Worm (Caenorhabditis elegans) whole organism, L1 larva: ENCODE data around the gene C56G2.15.

Experiments
- C16A3.4 ChIP-seq: fragments of 150-350 bp; optimal IDR thresholded peaks from 2 replicates; lab custom pipeline; 2014; ENCODE audit warnings: missing biosample characterization, missing genetic modification characterization
- F16B12.6 ChIP-seq: fragments of 150-350 bp; optimal IDR thresholded peaks from 2 replicates; lab custom pipeline; 2014; ENCODE audit warnings: missing biosample characterization, missing genetic modification characterization
- ama-1 ChIP-seq: fragments of 150-350 bp; optimal IDR thresholded peaks from 2 replicates; lab custom pipeline; 2014
- blmp-1 ChIP-seq: fragments of 150-350 bp; optimal IDR thresholded peaks from 2 replicates; lab custom pipeline; 2014; ENCODE audit warnings: missing biosample characterization, missing genetic modification characterization
- ceh-63 ChIP-seq: fragments of 200-800 bp; sonication (Bioruptor generic); optimal IDR thresholded peaks from 2 replicates; lab custom pipeline; 2018; ENCODE audit warnings: mild to moderate bottlenecking, missing genetic modification characterization, missing compliant biosample characterization
- ceh-82 ChIP-seq, 3 experiments: fragments of 150-350 bp in 1 of 3; sonication (generic microtip) in 2 of 3; optimal IDR thresholded peaks; 2 replicates each; lab custom pipeline; 2014 to 2017; ENCODE audit warnings: missing biosample characterization in 3 of 3, missing genetic modification characterization in 3 of 3
- ceh-90 ChIP-seq: sonication (generic microtip); optimal IDR thresholded peaks from 2 replicates; lab custom pipeline; 2016; ENCODE audit warnings: missing genetic modification characterization, missing compliant biosample characterization
- dpl-1 ChIP-seq, 3 experiments: fragments of 150-350 bp in 2 of 3; sonication (generic microtip) in 1 of 3; optimal IDR thresholded peaks; 2 replicates each; lab custom pipeline; 2014 to 2017; ENCODE audit warnings: missing biosample characterization in 3 of 3, missing genetic modification characterization in 3 of 3, missing genetic modification reagents in 3 of 3
- efl-1 ChIP-seq, 4 experiments: fragments of 150-350 bp; optimal IDR thresholded peaks in 3 of 4; peaks in 1 of 4; 1 replicate in 1 of 4; 2 replicates in 3 of 4; lab custom pipeline; 2014; ENCODE audit warnings: missing biosample characterization in 2 of 4, missing genetic modification characterization in 2 of 4, missing genetic modification reagents in 2 of 4
- efl-3 ChIP-seq: fragments of 200-800 bp; sonication (Bioruptor generic); optimal IDR thresholded peaks from 2 replicates; lab custom pipeline; 2018; ENCODE audit warnings: mild to moderate bottlenecking, missing genetic modification characterization, missing compliant biosample characterization
- egl-13 ChIP-seq: sonication (generic microtip); optimal IDR thresholded peaks from 2 replicates; lab custom pipeline; 2016; ENCODE audit warnings: missing genotype, missing genetic modification reagents, missing genetic modification characterization, missing compliant biosample characterization
- elt-2 ChIP-seq: sonication (generic microtip); optimal IDR thresholded peaks from 2 replicates; lab custom pipeline; 2016; ENCODE audit warnings: missing genetic modification characterization, mild to moderate bottlenecking, inconsistent platforms, missing compliant biosample characterization, missing genetic modification reagents
- elt-3 ChIP-seq, 6 experiments: fragments of 150-350 bp in 1 of 6; sonication (generic microtip); optimal IDR thresholded peaks; 2 replicates each; lab custom pipeline; 2017 to 2018; ENCODE audit warnings: missing biosample characterization in 6 of 6, missing genetic modification characterization in 6 of 6, inconsistent platforms in 1 of 6
- fkh-10 ChIP-seq: sonication (generic microtip); optimal IDR thresholded peaks from 2 replicates; lab custom pipeline; 2017; ENCODE audit warnings: missing biosample characterization, missing genetic modification reagents, missing genetic modification characterization
- fkh-8 ChIP-seq: sonication (generic microtip); optimal IDR thresholded peaks from 2 replicates; lab custom pipeline; 2016; ENCODE audit warnings: mild to moderate bottlenecking, missing genetic modification characterization, missing compliant biosample characterization
- fos-1 ChIP-seq: fragments of 150-350 bp; optimal IDR thresholded peaks from 2 replicates; lab custom pipeline; 2014; ENCODE audit warnings: missing biosample characterization, missing genetic modification characterization
- hlh-4 ChIP-seq: sonication (generic microtip); optimal IDR thresholded peaks from 2 replicates; lab custom pipeline; 2016; ENCODE audit warnings: mild to moderate bottlenecking, missing genetic modification characterization, missing compliant biosample characterization
- hpl-2 ChIP-seq: fragments of 150-350 bp; optimal IDR thresholded peaks from 2 replicates; lab custom pipeline; 2014; ENCODE audit warnings: missing biosample characterization, missing genetic modification reagents, missing genetic modification characterization
- irx-1 ChIP-seq: sonication (generic microtip); optimal IDR thresholded peaks from 2 replicates; lab custom pipeline; 2016; ENCODE audit warnings: missing genetic modification characterization, missing compliant biosample characterization
- lin-14 ChIP-seq: fragments of 200-800 bp; sonication (Bioruptor generic); optimal IDR thresholded peaks from 2 replicates; lab custom pipeline; 2018; ENCODE audit warnings: mild to moderate bottlenecking, missing genetic modification characterization, moderate library complexity, missing compliant biosample characterization
- lin-15B ChIP-seq: fragments of 150-350 bp; sonication (generic microtip); optimal IDR thresholded peaks from 3 replicates; lab custom pipeline; 2014; ENCODE audit warnings: missing biosample characterization, missing genetic modification characterization
- lin-35 ChIP-seq, 2 experiments: fragments of 150-350 bp; optimal IDR thresholded peaks; 2 replicates each; lab custom pipeline; 2014; ENCODE audit warnings: missing biosample characterization in 2 of 2, missing genetic modification characterization in 2 of 2, missing genetic modification reagents in 2 of 2
- lsy-2 ChIP-seq, 2 experiments: fragments of 150-350 bp; optimal IDR thresholded peaks; 2 replicates each; lab custom pipeline; 2014; ENCODE audit warnings: missing biosample characterization in 2 of 2, missing genetic modification characterization in 2 of 2
- mdl-1 ChIP-seq, 2 experiments: fragments of 150-350 bp; optimal IDR thresholded peaks; 2 replicates each; lab custom pipeline; 2014 to 2017; ENCODE audit warnings: missing biosample characterization in 2 of 2, missing genetic modification characterization in 2 of 2, inconsistent platforms in 1 of 2
- nhr-12 ChIP-seq: sonication (generic microtip); optimal IDR thresholded peaks from 2 replicates; lab custom pipeline; 2017; ENCODE audit warnings: missing biosample characterization, missing genetic modification characterization
- nhr-19 ChIP-seq: fragments of 200-800 bp; sonication (Bioruptor generic); conservative IDR thresholded peaks from 2 replicates; pipeline ENCODE4 v1.3.6; 2022; ENCODE audit warnings: missing genetic modification characterization, missing compliant biosample characterization
- nhr-20 ChIP-seq: sonication (generic microtip); optimal IDR thresholded peaks from 2 replicates; lab custom pipeline; 2016; ENCODE audit warnings: mild to moderate bottlenecking, missing genetic modification characterization, missing compliant biosample characterization
- nhr-71 ChIP-seq: sonication (generic microtip); optimal IDR thresholded peaks from 2 replicates; lab custom pipeline; 2016; ENCODE audit warnings: mild to moderate bottlenecking, missing genetic modification characterization, moderate library complexity, missing compliant biosample characterization
- nhr-76 ChIP-seq: sonication (generic microtip); optimal IDR thresholded peaks from 2 replicates; lab custom pipeline; 2017; ENCODE audit warnings: missing biosample characterization, missing genetic modification characterization
- nhr-77 ChIP-seq: fragments of 150-350 bp; optimal IDR thresholded peaks from 2 replicates; lab custom pipeline; 2014; ENCODE audit warnings: missing biosample characterization, missing genetic modification characterization
- nhr-84 ChIP-seq: sonication (generic microtip); optimal IDR thresholded peaks from 2 replicates; lab custom pipeline; 2017; ENCODE audit warnings: missing biosample characterization, missing genetic modification characterization
- nhr-85 ChIP-seq: sonication (generic microtip); peaks from one replicate; lab custom pipeline; 2016; ENCODE audit warnings: missing genetic modification characterization, inconsistent platforms, missing compliant biosample characterization
- nhr-90 ChIP-seq: sonication (generic microtip); optimal IDR thresholded peaks from 2 replicates; lab custom pipeline; 2016; ENCODE audit warnings: mild to moderate bottlenecking, missing genetic modification characterization, missing compliant biosample characterization; ENCODE audit not compliant: poor library complexity
- pag-3 ChIP-seq: sonication (generic microtip); optimal IDR thresholded peaks from 2 replicates; lab custom pipeline; 2017; ENCODE audit warnings: missing genetic modification characterization, mild to moderate bottlenecking, missing compliant biosample characterization, antibody characterized with exemption, borderline replicate concordance; ENCODE audit not compliant: insufficient read depth
- pqm-1 ChIP-seq: sonication (generic microtip); optimal IDR thresholded peaks from 3 replicates; lab custom pipeline; 2017; ENCODE audit warnings: missing biosample characterization, missing genetic modification characterization
- skn-1 ChIP-seq: fragments of 150-350 bp; optimal IDR thresholded peaks from 2 replicates; lab custom pipeline; 2014; ENCODE audit warnings: missing biosample characterization, missing genetic modification characterization
- snpc-4 ChIP-seq: fragments of 150-350 bp; optimal IDR thresholded peaks from 2 replicates; lab custom pipeline; 2014; ENCODE audit warnings: missing biosample characterization, missing genetic modification characterization
- sox-4 ChIP-seq: sonication (generic microtip); optimal IDR thresholded peaks from 2 replicates; lab custom pipeline; 2016; ENCODE audit warnings: missing genetic modification characterization, missing compliant biosample characterization
- sptf-1 ChIP-seq: fragments of 150-350 bp; optimal IDR thresholded peaks from 2 replicates; lab custom pipeline; 2014; ENCODE audit warnings: missing biosample characterization, missing genetic modification characterization
- swsn-7 ChIP-seq: sonication (generic microtip); optimal IDR thresholded peaks from 2 replicates; lab custom pipeline; 2016; ENCODE audit warnings: missing genetic modification characterization, missing compliant biosample characterization
- tbx-2 ChIP-seq: sonication (generic microtip); optimal IDR thresholded peaks from 2 replicates; lab custom pipeline; 2016; ENCODE audit warnings: missing genetic modification characterization, missing compliant biosample characterization
- unc-130 ChIP-seq: fragments of 150-350 bp; optimal IDR thresholded peaks from 2 replicates; lab custom pipeline; 2017; ENCODE audit warnings: missing biosample characterization, missing genetic modification characterization, inconsistent platforms
- unc-62 ChIP-seq: fragments of 150-350 bp; optimal IDR thresholded peaks from 2 replicates; lab custom pipeline; 2014; ENCODE audit warnings: missing biosample characterization, missing genetic modification reagents, missing genetic modification characterization
- unc-86 ChIP-seq: sonication (generic microtip); optimal IDR thresholded peaks from 2 replicates; lab custom pipeline; 2016; ENCODE audit warnings: missing genetic modification characterization, missing compliant biosample characterization
- unc-98 ChIP-seq: fragments of 200-800 bp; sonication (Bioruptor generic); IDR thresholded peaks from 2 replicates; pipeline ENCODE4 v1.3.6; 2022; ENCODE audit warnings: missing genetic modification characterization, missing compliant biosample characterization
- ztf-11 ChIP-seq, 2 experiments: sonication (generic microtip); optimal IDR thresholded peaks; 2 replicates each; lab custom pipeline; 2016 to 2017; ENCODE audit warnings: missing genetic modification characterization in 2 of 2, missing biosample characterization in 1 of 2, missing compliant biosample characterization in 1 of 2

Gene C56G2.15

DNA sequence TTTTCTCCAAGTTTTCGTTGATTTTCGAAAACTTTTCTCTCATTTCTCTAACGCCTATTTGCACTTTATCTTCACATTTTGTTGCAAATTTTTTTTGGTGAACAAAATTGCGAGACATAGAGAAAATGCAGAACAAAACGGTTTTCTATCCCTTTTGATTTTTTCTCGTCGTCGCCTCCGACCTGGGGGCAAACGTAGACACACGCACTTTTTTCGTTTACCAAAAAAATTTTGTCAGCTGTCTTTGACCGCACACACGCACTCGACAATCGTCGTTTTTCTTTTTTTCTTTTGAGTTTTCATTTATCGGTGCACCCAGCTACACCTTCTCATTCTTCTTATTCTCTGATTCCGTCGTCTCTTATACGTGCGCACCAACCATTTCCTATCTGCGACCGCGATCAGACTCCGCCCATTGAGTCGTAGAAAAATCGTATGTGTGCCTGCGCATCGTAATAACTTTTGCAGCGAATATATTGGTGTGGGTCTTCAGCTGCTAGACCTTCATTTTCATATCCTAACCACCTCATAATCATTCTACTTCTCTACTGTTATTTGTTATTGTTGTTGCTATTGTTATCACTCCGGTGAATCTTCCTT, 5.3 kb downstream of the C56G2.15 start (continued):
- TF ChIP-seq ama-1 (lab: Kevin White, UChicago), result no peak
- no peak for TF ChIP-seq fkh-10 (GFP tag; lab: Kevin White, UChicago)
- peak in 1 of 2 experiments; percentile 45 for TF ChIP-seq efl-1 (optimal IDR thresholded peaks at IDR 0.05; lab: Kevin White, UChicago)
- peak in 1 of 2 experiments; percentile 88 for TF ChIP-seq efl-1 (GFP tag; optimal IDR thresholded peaks at IDR 0.05 in 1 of 2; lab: Kevin White, UChicago)
- no peak for TF ChIP-seq fkh-8
- no peak for TF ChIP-seq C16A3.4 (tag; lab: Kevin White, UChicago)
- TF ChIP-seq blmp-1, result peak; percentile 77
- TF ChIP-seq unc-86 (tag; lab: Kevin White, UChicago), result no peak
- peak; percentile 78 for TF ChIP-seq nhr-19 (GFP tag; lab: Robert Waterston, UW)
- no peak for TF ChIP-seq nhr-76 (tag; lab: Kevin White, UChicago)
- peak; percentile 31 for TF ChIP-seq F16B12.6 (tag; lab: Kevin White, UChicago)
- no peak for TF ChIP-seq ceh-90 (tag; lab: Kevin White, UChicago)
- TF ChIP-seq fos-1 (tag; lab: Kevin White, UChicago), result peak; percentile 44
- TF ChIP-seq snpc-4 (tag; lab: Kevin White, UChicago), result peak; percentile 14
- peak; percentile 61 to 81 for TF ChIP-seq lsy-2 (tag; optimal IDR thresholded peaks at IDR 0.05; lab: Kevin White, UChicago)
- TF ChIP-seq nhr-77 (tag; lab: Kevin White, UChicago), result peak; percentile 53
- TF ChIP-seq tbx-2, result peak; percentile 70
- no peak for TF ChIP-seq pqm-1 (tag; lab: Kevin White, UChicago)
- no peak for TF ChIP-seq efl-3 (GFP tag; lab: Kevin White, UChicago)
- peak; percentile 51 for TF ChIP-seq nhr-90
- peak; percentile 99 for TF ChIP-seq nhr-85 (tag; lab: Kevin White, UChicago)
- peak; percentile 67 for TF ChIP-seq irx-1 (tag; lab: Kevin White, UChicago)
- TF ChIP-seq unc-98 (GFP tag; lab: Robert Waterston, UW), result no peak
- TF ChIP-seq sox-4 (tag; lab: Kevin White, UChicago), result no peak
- peak; percentile 25 for TF ChIP-seq skn-1 (tag; lab: Kevin White, UChicago)
- TF ChIP-seq ztf-11 (tag; optimal IDR thresholded peaks at IDR 0.05; lab: Kevin White, UChicago), result no peak
- peak in 2 of 3 experiments; percentile 14 to 22 for TF ChIP-seq ceh-82 (tag; optimal IDR thresholded peaks at IDR 0.05; lab: Kevin White, UChicago)
- no peak for TF ChIP-seq ceh-63 (GFP tag; lab: Kevin White, UChicago)
- TF ChIP-seq mdl-1 (tag; optimal IDR thresholded peaks at IDR 0.05; lab: Kevin White, UChicago), result peak in 1 of 2 experiments; percentile 58
- no peak for TF ChIP-seq unc-62 (GFP tag; lab: Kevin White, UChicago)
- TF ChIP-seq nhr-84 (tag; lab: Kevin White, UChicago), result no peak
- no peak for TF ChIP-seq hlh-4 (tag; lab: Kevin White, UChicago)
- peak; percentile 53 for TF ChIP-seq swsn-7
- no peak for TF ChIP-seq nhr-12 (tag; lab: Kevin White, UChicago)

DNA sequence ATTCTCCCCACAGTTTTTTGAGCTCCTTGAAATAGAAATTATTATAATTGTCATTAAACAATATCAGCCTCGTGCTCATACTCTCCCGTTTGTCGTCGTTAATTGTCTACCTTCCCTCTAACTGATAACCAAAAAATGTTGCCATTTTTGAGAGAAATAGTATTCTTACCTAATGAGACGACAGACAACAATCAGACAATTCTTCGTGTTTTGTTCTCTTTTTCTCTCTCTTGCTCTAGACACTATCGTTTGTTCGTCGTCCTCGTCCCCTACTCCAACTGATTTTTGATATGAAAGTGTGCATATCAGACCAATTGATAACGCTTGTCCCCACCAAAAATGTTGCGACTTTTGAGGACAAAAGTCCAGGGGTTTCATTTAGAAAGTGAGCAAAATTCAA, 6.1 kb downstream of the C56G2.15 start:
- TF ChIP-seq nhr-90, result no peak
- TF ChIP-seq nhr-71 (tag; lab: Kevin White, UChicago), result peak; percentile 39
- TF ChIP-seq dpl-1 (GFP tag; optimal IDR thresholded peaks at IDR 0.05; lab: Kevin White, UChicago), result no peak
- no peak for TF ChIP-seq unc-130
- peak in 1 of 2 experiments; percentile 4 for TF ChIP-seq lsy-2 (tag; optimal IDR thresholded peaks at IDR 0.05; lab: Kevin White, UChicago)
- no peak for TF ChIP-seq ama-1 (lab: Kevin White, UChicago)
- TF ChIP-seq nhr-20 (tag; lab: Kevin White, UChicago), result peak; percentile 18
- TF ChIP-seq sptf-1 (tag; lab: Kevin White, UChicago), result no peak
- peak in 1 of 2 experiments; percentile 57 for TF ChIP-seq lin-35 (GFP tag; optimal IDR thresholded peaks at IDR 0.05; lab: Kevin White, UChicago)
- TF ChIP-seq elt-3 (tag; optimal IDR thresholded peaks at IDR 0.05; lab: Kevin White, UChicago), result peak in 1 of 6 experiments; percentile 25
- TF ChIP-seq swsn-7, result no peak
- TF ChIP-seq lin-14 (GFP tag; lab: Kevin White, UChicago), result peak; percentile 29
- no peak for TF ChIP-seq nhr-77 (tag; lab: Kevin White, UChicago)
- TF ChIP-seq pag-3 (tag; lab: Kevin White, UChicago), result no peak
- no peak for TF ChIP-seq lin-15B (tag; lab: Kevin White, UChicago)
- TF ChIP-seq efl-1 (optimal IDR thresholded peaks at IDR 0.05; lab: Kevin White, UChicago), result no peak
- TF ChIP-seq efl-1 (GFP tag; optimal IDR thresholded peaks at IDR 0.05 in 1 of 2; lab: Kevin White, UChicago), result peak in 1 of 2 experiments; percentile 93
- no peak for TF ChIP-seq blmp-1
- TF ChIP-seq nhr-19 (GFP tag; lab: Robert Waterston, UW), result no peak
- TF ChIP-seq hpl-2 (GFP tag; lab: Kevin White, UChicago), result no peak
- TF ChIP-seq C16A3.4 (tag; lab: Kevin White, UChicago), result no peak
- no peak for TF ChIP-seq tbx-2
- peak; percentile 38 for TF ChIP-seq egl-13 (tag; lab: Kevin White, UChicago)
- peak; percentile 83 for TF ChIP-seq elt-2 (tag; lab: Kevin White, UChicago)
- no peak for TF ChIP-seq nhr-84 (tag; lab: Kevin White, UChicago)
